Fruit fly (Drosophila melanogaster) whole organism, embryonic: ENCODE data around the gene CaMKI.

ENCODE experiments used
- CG12942 ChIP-seq: fragments of 200-800 bp; sonication (Bioruptor generic); optimal IDR thresholded peaks from 3 replicates; lab custom pipeline; 2016; ENCODE audit warnings: missing biosample characterization, missing genetic modification characterization
- CG13624 ChIP-seq: fragments of 200-800 bp; sonication (Bioruptor generic); optimal IDR thresholded peaks from 2 replicates; lab custom pipeline; 2016; ENCODE audit warnings: missing biosample characterization, missing genetic modification characterization
- CG1529 ChIP-seq: fragments of 200-800 bp; sonication (Bioruptor generic); optimal IDR thresholded peaks from 3 replicates; lab custom pipeline; 2018; ENCODE audit warnings: missing biosample characterization, missing genetic modification characterization
- CG15514 ChIP-seq: fragments of 200-800 bp; sonication (Bioruptor generic); optimal IDR thresholded peaks from 3 replicates; lab custom pipeline; 2017; ENCODE audit warnings: missing biosample characterization, missing genetic modification characterization, mild to moderate bottlenecking, moderate library complexity, missing genetic modification reagents
- CG1603 ChIP-seq: fragments of 200-800 bp; sonication (Bioruptor generic); optimal IDR thresholded peaks from 2 replicates; lab custom pipeline; 2019; ENCODE audit warnings: missing biosample characterization, mild to moderate bottlenecking, missing genetic modification characterization, moderate library complexity
- CG16779 ChIP-seq: fragments of 200-800 bp; sonication (Bioruptor generic); IDR thresholded peaks from 2 replicates; pipeline ENCODE4 v1.3.6; 2022; ENCODE audit warnings: missing biosample characterization, missing genetic modification characterization
- CG18476 ChIP-seq: fragments of 200-800 bp; sonication (Bioruptor generic); optimal IDR thresholded peaks from 2 replicates; lab custom pipeline; 2016; ENCODE audit warnings: missing biosample characterization, mild to moderate bottlenecking, missing genetic modification characterization
- CG2120 ChIP-seq: fragments of 200-800 bp; sonication (Bioruptor generic); optimal IDR thresholded peaks from 3 replicates; lab custom pipeline; 2016; ENCODE audit warnings: missing biosample characterization, missing genetic modification characterization
- CG2129 ChIP-seq: fragments of 200-800 bp; sonication (Bioruptor generic); IDR thresholded peaks from 2 replicates; pipeline ENCODE4 v1.3.6; 2022; ENCODE audit warnings: missing biosample characterization, missing genetic modification characterization; ENCODE audit not compliant: partially characterized antibody
- CG2199 ChIP-seq: fragments of 200-800 bp; sonication (Bioruptor generic); IDR thresholded peaks from 3 replicates; pipeline ENCODE4 v1.3.6; 2022; ENCODE audit warnings: missing biosample characterization, missing genetic modification characterization
- CG3065 ChIP-seq: fragments of 200-800 bp; sonication (Bioruptor generic); optimal IDR thresholded peaks from 2 replicates; lab custom pipeline; 2016; ENCODE audit warnings: missing biosample characterization, missing genetic modification characterization
- CG31224 ChIP-seq: fragments of 200-800 bp; sonication (Bioruptor generic); IDR thresholded peaks from 2 replicates; pipeline ENCODE4 v1.3.6; 2022; ENCODE audit warnings: missing biosample characterization, missing genetic modification characterization
- CG33557 ChIP-seq: fragments of 200-800 bp; sonication (Bioruptor generic); optimal IDR thresholded peaks from 2 replicates; lab custom pipeline; 2019; ENCODE audit warnings: missing biosample characterization, mild to moderate bottlenecking, missing genetic modification characterization, moderate library complexity
- CG34224 ChIP-seq: fragments of 200-800 bp; sonication (Bioruptor generic); IDR thresholded peaks from 3 replicates; pipeline ENCODE4 v1.3.6; 2022; ENCODE audit warnings: missing biosample characterization, missing genetic modification characterization; ENCODE audit not compliant: partially characterized antibody
- CG6813 ChIP-seq: fragments of 200-800 bp; sonication (Bioruptor generic); optimal IDR thresholded peaks from 2 replicates; lab custom pipeline; 2017; ENCODE audit warnings: missing biosample characterization, missing genetic modification characterization, mild to moderate bottlenecking, moderate library complexity, missing genetic modification reagents
- CG8388 ChIP-seq: fragments of 200-800 bp; sonication (Bioruptor generic); optimal IDR thresholded peaks from 2 replicates; lab custom pipeline; 2019; ENCODE audit warnings: missing biosample characterization, mild to moderate bottlenecking, missing genetic modification characterization, moderate library complexity
- CG9437 ChIP-seq: fragments of 200-800 bp; sonication (Bioruptor generic); optimal IDR thresholded peaks from 2 replicates; lab custom pipeline; 2018; ENCODE audit warnings: missing biosample characterization, mild to moderate bottlenecking, missing genetic modification characterization
- CG9609 ChIP-seq: fragments of 200-800 bp; sonication (Bioruptor generic); optimal IDR thresholded peaks from 3 replicates; lab custom pipeline; 2016; ENCODE audit warnings: missing biosample characterization, missing genetic modification characterization
- CG9817 ChIP-seq: fragments of 200-800 bp; sonication (Bioruptor generic); optimal IDR thresholded peaks from 2 replicates; lab custom pipeline; 2018; ENCODE audit warnings: missing biosample characterization, mild to moderate bottlenecking, missing genetic modification characterization, moderate library complexity
- Camta ChIP-seq: fragments of 200-800 bp; sonication (Bioruptor generic); optimal IDR thresholded peaks from 2 replicates; lab custom pipeline; 2016; ENCODE audit warnings: missing biosample characterization, missing genetic modification characterization
- Fer1 ChIP-seq: fragments of 200-800 bp; sonication (Bioruptor generic); optimal IDR thresholded peaks from 2 replicates; lab custom pipeline; 2017; ENCODE audit warnings: missing biosample characterization, mild to moderate bottlenecking, missing genetic modification characterization
- H15 ChIP-seq: fragments of 200-800 bp; sonication (Bioruptor generic); IDR thresholded peaks from 3 replicates; pipeline ENCODE4 v1.3.6; 2022; ENCODE audit warnings: missing biosample characterization, missing genetic modification characterization
- Lhr ChIP-seq: fragments of 200-800 bp; sonication (Bioruptor generic); optimal IDR thresholded peaks from 3 replicates; lab custom pipeline; 2017; ENCODE audit warnings: mild to moderate bottlenecking, missing biosample characterization, missing genetic modification reagents, missing genetic modification characterization
- MBD-R2 ChIP-seq: fragments of 200-800 bp; sonication (Bioruptor generic); IDR thresholded peaks from 2 replicates; pipeline ENCODE4 v1.3.6; 2022; ENCODE audit warnings: missing biosample characterization, missing genetic modification characterization
- MTF-1 ChIP-seq: fragments of 200-800 bp; sonication (Bioruptor generic); optimal IDR thresholded peaks from 2 replicates; lab custom pipeline; 2018; ENCODE audit warnings: missing biosample characterization, mild to moderate bottlenecking, missing genetic modification characterization, borderline replicate concordance
- Meics ChIP-seq: fragments of 200-800 bp; sonication (Bioruptor generic); optimal IDR thresholded peaks from 2 replicates; lab custom pipeline; 2017; ENCODE audit warnings: missing biosample characterization, mild to moderate bottlenecking, missing genetic modification characterization
- Taf1 ChIP-seq: fragments of 200-800 bp; sonication (Bioruptor generic); IDR thresholded peaks from 2 replicates; pipeline ENCODE4 v1.3.6; 2022; ENCODE audit warnings: missing biosample characterization, missing genetic modification characterization
- Tbp ChIP-seq: fragments of >200 bp; optimal IDR thresholded peaks from 2 replicates; lab custom pipeline; 2018; ENCODE audit warnings: missing biosample characterization, missing genetic modification characterization
- bigmax ChIP-seq: fragments of 200-800 bp; sonication (Bioruptor generic); optimal IDR thresholded peaks from 2 replicates; lab custom pipeline; 2018; ENCODE audit warnings: missing biosample characterization, mild to moderate bottlenecking, missing genetic modification characterization
- bowl ChIP-seq: fragments of 200-800 bp; sonication (Bioruptor generic); IDR thresholded peaks from 2 replicates; pipeline ENCODE4 v1.3.6; 2022; ENCODE audit warnings: missing biosample characterization, missing genetic modification characterization
- chif ChIP-seq, 2 experiments: fragments of 200-800 bp; sonication (Bioruptor generic); optimal IDR thresholded peaks; 3 replicates each; lab custom pipeline; 2016; ENCODE audit warnings: missing biosample characterization in 2 of 2, missing genetic modification characterization in 2 of 2
- cwo ChIP-seq: fragments of 200-800 bp; sonication (Bioruptor generic); optimal IDR thresholded peaks from 3 replicates; lab custom pipeline; 2017; ENCODE audit warnings: missing biosample characterization, missing genetic modification characterization, mild to moderate bottlenecking, moderate library complexity, missing genetic modification reagents
- dimm ChIP-seq: fragments of 200-800 bp; sonication (Bioruptor generic); IDR thresholded peaks from 2 replicates; pipeline ENCODE4 v1.3.6; 2022; ENCODE audit warnings: missing biosample characterization, missing genetic modification characterization
- dmrt99B ChIP-seq: fragments of 200-800 bp; sonication (Bioruptor generic); optimal IDR thresholded peaks from 2 replicates; lab custom pipeline; 2018; ENCODE audit warnings: missing biosample characterization, mild to moderate bottlenecking, missing genetic modification characterization, moderate library complexity
- dpn ChIP-seq, 2 experiments: fragments of 200-800 bp; sonication (Bioruptor generic); optimal IDR thresholded peaks; 3 replicates each; lab custom pipeline; 2016; ENCODE audit warnings: missing biosample characterization in 2 of 2, missing genetic modification characterization in 2 of 2
- emc ChIP-seq: fragments of 200-800 bp; sonication (Bioruptor generic); optimal IDR thresholded peaks from 2 replicates; lab custom pipeline; 2016; ENCODE audit warnings: missing biosample characterization, missing genetic modification characterization
- fd3F ChIP-seq: fragments of 200-800 bp; sonication (Bioruptor generic); optimal IDR thresholded peaks from 2 replicates; lab custom pipeline; 2018; ENCODE audit warnings: missing biosample characterization, mild to moderate bottlenecking, missing genetic modification characterization, moderate library complexity
- gcm ChIP-seq: fragments of 200-800 bp; sonication (Bioruptor generic); optimal IDR thresholded peaks from 2 replicates; lab custom pipeline; 2019; ENCODE audit warnings: missing biosample characterization, mild to moderate bottlenecking, missing genetic modification characterization, moderate library complexity
- gcm2 ChIP-seq: fragments of 200-800 bp; sonication (Bioruptor generic); optimal IDR thresholded peaks from 2 replicates; lab custom pipeline; 2016; ENCODE audit warnings: missing biosample characterization, missing genetic modification characterization
- grn ChIP-seq: fragments of 200-800 bp; sonication (Bioruptor generic); optimal IDR thresholded peaks from 3 replicates; lab custom pipeline; 2017; ENCODE audit warnings: missing biosample characterization, missing genetic modification characterization
- gsb-n ChIP-seq: fragments of 200-800 bp; sonication (Bioruptor generic); optimal IDR thresholded peaks from 3 replicates; lab custom pipeline; 2018; ENCODE audit warnings: missing biosample characterization, mild to moderate bottlenecking, missing genetic modification characterization
- her ChIP-seq: fragments of 200-800 bp; sonication (Bioruptor generic); optimal IDR thresholded peaks from 2 replicates; lab custom pipeline; 2016; ENCODE audit warnings: missing biosample characterization, missing genetic modification characterization
- odd ChIP-seq: fragments of 200-800 bp; sonication (Bioruptor generic); optimal IDR thresholded peaks from 2 replicates; lab custom pipeline; 2017; ENCODE audit warnings: missing biosample characterization, mild to moderate bottlenecking, missing genetic modification characterization
- pum ChIP-seq: fragments of 200-800 bp; sonication (Bioruptor generic); optimal IDR thresholded peaks from 2 replicates; lab custom pipeline; 2016; ENCODE audit warnings: missing biosample characterization, missing genetic modification characterization
- scrt ChIP-seq: fragments of 200-800 bp; sonication (Bioruptor generic); optimal IDR thresholded peaks from 2 replicates; lab custom pipeline; 2018; ENCODE audit warnings: missing biosample characterization, mild to moderate bottlenecking, missing genetic modification characterization, moderate library complexity
- sima ChIP-seq: fragments of 200-800 bp; sonication (Bioruptor generic); optimal IDR thresholded peaks from 2 replicates; lab custom pipeline; 2016; ENCODE audit warnings: missing biosample characterization, missing genetic modification characterization
- toy ChIP-seq: fragments of 200-800 bp; sonication (Bioruptor generic); IDR thresholded peaks from 2 replicates; pipeline ENCODE4 v1.3.6; 2022; ENCODE audit warnings: missing biosample characterization, missing genetic modification characterization
- vnd ChIP-seq: fragments of 200-800 bp; sonication (Bioruptor generic); IDR thresholded peaks from 3 replicates; pipeline ENCODE4 v1.3.6; 2022; ENCODE audit warnings: missing biosample characterization, missing genetic modification characterization; ENCODE audit not compliant: partially characterized antibody

Gene CaMKI

DNA sequence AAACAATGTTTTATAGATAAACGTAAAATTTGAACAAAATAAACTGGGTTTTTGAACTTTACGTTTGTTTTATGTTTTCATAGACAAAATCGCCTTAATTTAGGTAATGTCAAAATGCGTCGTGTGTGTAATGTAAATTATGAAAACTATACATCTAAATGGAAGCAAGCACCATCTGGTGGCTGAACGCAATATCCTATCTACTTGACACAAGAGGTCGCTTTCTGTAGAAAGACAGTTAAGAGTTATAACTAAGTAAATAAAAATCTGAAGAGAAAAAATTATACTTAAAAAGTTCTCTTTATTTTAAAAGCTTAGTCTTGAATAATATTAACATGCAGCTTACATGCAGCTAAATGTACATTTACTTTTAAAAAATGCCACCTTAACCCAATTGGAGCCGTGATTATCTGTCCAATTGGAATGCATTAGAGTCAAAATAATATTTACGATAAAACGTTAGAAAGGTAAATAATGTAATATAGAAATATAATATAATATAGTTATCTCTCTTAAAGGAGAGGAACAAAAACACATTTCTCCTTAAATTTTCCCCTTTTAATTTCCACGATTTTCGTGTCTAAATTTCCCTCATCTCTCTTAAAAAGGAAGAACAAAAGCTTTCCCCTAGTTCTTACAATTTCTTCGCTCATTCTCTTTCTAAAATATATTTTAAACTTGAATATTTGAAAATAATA, 20.5 kb upstream of the CaMKI start (continued):
- peak; percentile 94 to 97 for TF ChIP-seq chif (GFP tag; optimal IDR thresholded peaks at IDR 0.05; lab: Kevin White, UChicago)
- peak; percentile 79 for TF ChIP-seq toy (GFP tag; lab: Robert Waterston, UW)
- TF ChIP-seq Fer1, result peak; percentile 94
- TF ChIP-seq CG8388 (GFP tag; lab: Kevin White, UChicago), result peak; percentile 82
- TF ChIP-seq CG2120 (GFP tag; lab: Kevin White, UChicago), result peak; percentile 84
- TF ChIP-seq bigmax (GFP tag; lab: Kevin White, UChicago), result peak; percentile 73
- peak; percentile 92 for TF ChIP-seq CG9817 (tag; lab: Kevin White, UChicago)
- peak; percentile 87 for TF ChIP-seq her (GFP tag; lab: Kevin White, UChicago)
- TF ChIP-seq fd3F (GFP tag; lab: Kevin White, UChicago), result peak; percentile 84
- peak; percentile 86 for TF ChIP-seq CG15514
- TF ChIP-seq MBD-R2, result no peak; the same call in 1 of the 2 replicates
- TF ChIP-seq dimm, result no peak; the same call in 1 of the 2 replicates
- peak; percentile 84 for TF ChIP-seq dmrt99B (tag; lab: Kevin White, UChicago)
- TF ChIP-seq grn, result no peak
- peak; percentile 88 for TF ChIP-seq CG1603
- 0 out of 2 replicates have a peak, but pooled peaks have one; percentile 56 for TF ChIP-seq Taf1
- no peak for TF ChIP-seq CG34224 (GFP tag; lab: Robert Waterston, UW)
- no peak for TF ChIP-seq CG2129 (GFP tag; lab: Robert Waterston, UW)
- TF ChIP-seq gcm, result peak; percentile 86
- peak; percentile 84 for TF ChIP-seq gsb-n (tag; lab: Kevin White, UChicago)
- TF ChIP-seq CG31224, result peak; percentile 79; the same call in 1 of the 2 replicates
- TF ChIP-seq Tbp (GFP tag; lab: Kevin White, UChicago), result no peak
- TF ChIP-seq MTF-1, result no peak
- peak; percentile 95 for TF ChIP-seq CG13624
- TF ChIP-seq Lhr (GFP tag; lab: Kevin White, UChicago), result peak; percentile 96
- TF ChIP-seq odd (GFP tag; lab: Kevin White, UChicago), result peak; percentile 80
- TF ChIP-seq CG12942, result peak; percentile 86
- peak; percentile 77 for TF ChIP-seq bowl (GFP tag; lab: Robert Waterston, UW)
- peak; percentile 94 for TF ChIP-seq Camta (GFP tag; lab: Kevin White, UChicago)
- peak; percentile 82 for TF ChIP-seq CG9437 (GFP tag; lab: Kevin White, UChicago)
- TF ChIP-seq H15 (GFP tag; lab: Robert Waterston, UW), result peak; percentile 90; the same call in 2 of the 3 replicates
- peak; percentile 90 for TF ChIP-seq CG18476 (GFP tag; lab: Kevin White, UChicago)
- peak; percentile 94; the same call in 1 of the 2 replicates for TF ChIP-seq CG16779 (GFP tag; lab: Robert Waterston, UW)
- peak; percentile 94 to 97 for TF ChIP-seq dpn (GFP tag; optimal IDR thresholded peaks at IDR 0.05; lab: Kevin White, UChicago)
- TF ChIP-seq CG2199 (GFP tag; lab: Robert Waterston, UW), result peak; percentile 99
- peak; percentile 79 for TF ChIP-seq scrt (GFP tag; lab: Kevin White, UChicago)
- peak; percentile 74 for TF ChIP-seq CG3065 (GFP tag; lab: Kevin White, UChicago)
- peak; percentile 79 for TF ChIP-seq sima (GFP tag; lab: Kevin White, UChicago)
- TF ChIP-seq gcm2 (GFP tag; lab: Kevin White, UChicago), result peak; percentile 80
- TF ChIP-seq pum (GFP tag; lab: Kevin White, UChicago), result peak; percentile 95
- no peak for TF ChIP-seq vnd
- peak; percentile 94 for TF ChIP-seq Meics (GFP tag; lab: Kevin White, UChicago)
- peak; percentile 89 for TF ChIP-seq emc (GFP tag; lab: Kevin White, UChicago)
- TF ChIP-seq CG33557 (GFP tag; lab: Kevin White, UChicago), result peak; percentile 89
- TF ChIP-seq CG6813, result peak; percentile 88
- TF ChIP-seq cwo (GFP tag; lab: Kevin White, UChicago), result no peak
- TF ChIP-seq CG9609 (GFP tag; lab: Kevin White, UChicago), result peak; percentile 90
- peak; percentile 88 for TF ChIP-seq CG1529 (GFP tag; lab: Kevin White, UChicago)
